Fruit fly (Drosophila melanogaster) Kc167 (cell line): ENCODE results near the gene CG10561.

Source experiments
- Sin3A ChIP-seq: fragments of >200 bp; optimal IDR thresholded peaks from 2 replicates; lab custom pipeline; 2018; ENCODE audit warnings: missing external identifiers
- psq ChIP-seq: fragments of >200 bp; optimal IDR thresholded peaks from 2 replicates; lab custom pipeline; 2017; ENCODE audit warnings: missing external identifiers

DNA sequence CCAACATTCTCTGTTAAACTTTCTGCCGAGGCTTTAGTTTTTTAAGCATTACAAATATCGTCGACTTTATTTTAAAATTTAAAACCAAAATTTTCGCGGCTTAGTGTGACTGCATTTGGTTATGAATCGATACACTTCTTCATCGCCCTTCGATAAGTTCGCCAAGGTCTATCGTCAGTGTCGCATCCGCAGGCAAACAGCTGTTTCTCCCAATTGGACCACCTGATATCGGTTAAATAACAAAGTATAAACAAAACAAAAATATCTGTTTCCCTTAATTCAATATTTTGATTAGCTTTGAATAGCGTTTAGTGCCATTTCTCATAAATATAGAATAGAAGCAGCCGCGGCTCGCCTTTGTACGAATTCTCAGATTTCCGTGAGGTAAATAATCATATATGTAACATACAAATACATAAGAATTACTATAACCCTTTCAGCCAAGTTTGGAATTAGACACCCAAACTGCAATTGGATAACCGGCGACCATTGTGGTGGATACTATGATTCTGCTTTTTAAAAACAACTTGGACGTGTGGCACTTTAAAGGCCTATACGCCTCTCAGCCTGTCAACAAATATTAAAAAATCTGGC is at the start of gene CG10561:
- no peak for TF ChIP-seq psq (lab: Kevin White, UChicago)
- TF ChIP-seq Sin3A (lab: Kevin White, UChicago): no peak
